Worm (Caenorhabditis elegans): ENCODE results near the gene nape-2.

DNA sequence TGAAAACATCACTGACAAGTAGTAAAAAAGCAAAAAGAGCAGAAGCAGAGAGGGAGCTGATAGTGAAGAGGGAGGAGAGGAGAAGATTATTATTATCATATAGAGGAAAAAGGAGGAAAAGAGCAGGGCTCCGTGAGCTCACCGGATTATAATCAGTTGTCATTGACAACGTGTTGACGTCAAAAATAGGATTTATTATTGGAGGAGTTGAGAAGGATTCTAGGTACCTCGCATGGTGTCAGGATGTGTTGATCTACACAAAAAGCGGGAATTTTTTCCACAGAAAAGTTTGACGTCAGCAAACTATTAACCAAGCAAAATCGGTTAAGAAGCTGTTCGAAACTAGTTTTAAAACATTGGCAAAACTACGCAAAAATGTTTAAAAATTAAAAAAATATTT, 35.4 kb upstream of the nape-2 start:
- TF ChIP-seq ama-1 (optimal IDR thresholded peaks at IDR 0.05) (no peak), nhr-11 (tag; optimal IDR thresholded peaks at IDR 0.05) (no peak)

Data from whole organism, L1 larva.